Fruit fly (Drosophila melanogaster): ENCODE results near the gene CG1737.

dm6 chrX:11349780-11350179 is 628 bp upstream of the CG1737 start, which contains the start of gene NdufV3:
- no peak for TF ChIP-seq CG3838 (GFP tag; optimal IDR thresholded peaks at IDR 0.05)
- no peak for TF ChIP-seq CG8359 (GFP tag; optimal IDR thresholded peaks at IDR 0.05; ENCODE audit: borderline replicate concordance)
- no peak for TF ChIP-seq CG10462 (GFP tag; optimal IDR thresholded peaks at IDR 0.05)
- peak; percentile 35 for TF ChIP-seq CG1603 (tag; optimal IDR thresholded peaks at IDR 0.05)
- TF ChIP-seq bowl (GFP tag; IDR thresholded peaks at IDR 0.05), result no peak
- no peak for TF ChIP-seq zfh1 (GFP tag; IDR thresholded peaks at IDR 0.05)
- no peak for TF ChIP-seq h (optimal IDR thresholded peaks at IDR 0.05)
- no peak for TF ChIP-seq bcd (GFP tag; optimal IDR thresholded peaks at IDR 0.05)
- TF ChIP-seq CG43689 (GFP tag; IDR thresholded peaks at IDR 0.05), result no peak
- TF ChIP-seq CG9609 (GFP tag; optimal IDR thresholded peaks at IDR 0.05), result no peak
- no peak for TF ChIP-seq NC2α (GFP tag; optimal IDR thresholded peaks at IDR 0.05)
- no peak for TF ChIP-seq vfl (GFP tag; optimal IDR thresholded peaks at IDR 0.05)
- TF ChIP-seq Sry-β (GFP tag; optimal IDR thresholded peaks at IDR 0.05), result no peak
